Worm (Caenorhabditis elegans) whole organism, mixed stage, embryonic: Measurements from ENCODE around the gene K10H10.4.

Experiments used
- M03D4.4 ChIP-seq: sonication (generic microtip); optimal IDR thresholded peaks from 2 replicates; lab custom pipeline; 2017; ENCODE audit warnings: mild to moderate bottlenecking, missing genetic modification characterization, missing compliant biosample characterization
- elt-1 ChIP-seq: sonication (generic microtip); optimal IDR thresholded peaks from 2 replicates; lab custom pipeline; 2017; ENCODE audit warnings: missing genetic modification characterization, mild to moderate bottlenecking, missing compliant biosample characterization, antibody characterized with exemption, moderate library complexity, borderline replicate concordance; ENCODE audit not compliant: insufficient read depth
- nhr-237 ChIP-seq: fragments of 150-350 bp; optimal IDR thresholded peaks from 2 replicates; lab custom pipeline; 2014; ENCODE audit warnings: missing biosample characterization, missing genetic modification characterization
- snpc-4 ChIP-seq: fragments of 150-350 bp; optimal IDR thresholded peaks from 2 replicates; lab custom pipeline; 2014; ENCODE audit warnings: missing biosample characterization, missing genetic modification characterization
- ztf-11 ChIP-seq: fragments of 150-350 bp; optimal IDR thresholded peaks from 2 replicates; lab custom pipeline; 2014; ENCODE audit warnings: missing biosample characterization, missing genetic modification characterization

DNA sequence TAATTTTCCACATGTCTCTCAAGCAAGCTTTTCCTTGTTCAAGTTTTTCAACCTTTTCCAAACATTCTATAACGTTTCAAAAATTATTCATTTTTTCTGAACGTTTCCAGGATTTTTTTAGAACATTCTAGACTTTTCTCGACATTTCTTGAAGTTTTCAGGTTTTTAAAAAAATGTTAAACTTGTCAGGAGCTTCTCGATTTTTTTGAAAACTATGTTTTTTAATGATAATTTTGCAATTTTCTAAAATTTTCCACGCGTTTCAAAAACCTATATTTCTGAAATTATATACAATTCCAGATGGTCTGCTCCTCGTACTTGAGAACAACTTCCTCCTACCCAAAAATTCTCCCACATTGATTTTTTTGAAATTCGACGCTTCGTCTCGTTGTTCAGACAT lies 44.9 kb upstream of the K10H10.4 start, which contains the start of gene dmsr-6:
- TF ChIP-seq snpc-4 (tag; lab: Kevin White, UChicago) = no peak
- no peak for TF ChIP-seq ztf-11 (tag; lab: Kevin White, UChicago)
- TF ChIP-seq nhr-237 (tag; lab: Kevin White, UChicago) = no peak
- no peak for TF ChIP-seq elt-1
- no peak for TF ChIP-seq M03D4.4 (tag; lab: Kevin White, UChicago)
